Worm (Caenorhabditis elegans) whole organism, L3 larva: Measurements from ENCODE around the gene Y39B6A.3.

ENCODE experiments used
- R02D3.7 ChIP-seq: fragments of 150-350 bp; optimal IDR thresholded peaks from 2 replicates; lab custom pipeline; 2014; ENCODE audit warnings: missing biosample characterization, missing genetic modification characterization
- ZK546.5 ChIP-seq: sonication (generic microtip); optimal IDR thresholded peaks from 2 replicates; lab custom pipeline; 2017; ENCODE audit warnings: missing biosample characterization, missing genetic modification characterization
- aly-2 ChIP-seq: fragments of 150-350 bp; optimal IDR thresholded peaks from 2 replicates; lab custom pipeline; 2014; ENCODE audit warnings: missing biosample characterization, missing genetic modification characterization
- ama-1 ChIP-seq: fragments of 150-350 bp; optimal IDR thresholded peaks from 2 replicates; lab custom pipeline; 2018
- ceh-28 ChIP-seq: fragments of 150-350 bp; optimal IDR thresholded peaks from 2 replicates; lab custom pipeline; 2014; ENCODE audit warnings: missing biosample characterization, missing genetic modification reagents, missing genetic modification characterization
- ceh-82 ChIP-seq: fragments of 150-350 bp; optimal IDR thresholded peaks from 2 replicates; lab custom pipeline; 2014; ENCODE audit warnings: missing biosample characterization, missing genetic modification characterization
- ceh-9 ChIP-seq: sonication (generic microtip); optimal IDR thresholded peaks from 2 replicates; lab custom pipeline; 2018; ENCODE audit warnings: missing biosample characterization, missing genetic modification characterization
- egl-27 ChIP-seq: sonication (generic microtip); optimal IDR thresholded peaks from 4 replicates; lab custom pipeline; 2017; ENCODE audit warnings: missing biosample characterization, missing genetic modification reagents, missing genetic modification characterization
- egl-5 ChIP-seq: fragments of 150-350 bp; optimal IDR thresholded peaks from 2 replicates; lab custom pipeline; 2017; ENCODE audit warnings: missing biosample characterization, missing genetic modification reagents, missing genetic modification characterization, inconsistent platforms
- elt-1 ChIP-seq: fragments of 150-350 bp; optimal IDR thresholded peaks from 2 replicates; lab custom pipeline; 2014; ENCODE audit warnings: missing biosample characterization, missing genetic modification characterization
- elt-2 ChIP-seq: sonication (generic microtip); optimal IDR thresholded peaks from 2 replicates; lab custom pipeline; 2016; ENCODE audit warnings: missing genetic modification reagents, mild to moderate bottlenecking, missing genetic modification characterization, missing compliant biosample characterization
- elt-3 ChIP-seq, 3 experiments: fragments of 150-350 bp in 1 of 3; sonication (generic microtip) in 2 of 3; optimal IDR thresholded peaks; 2 replicates in 2 of 3; 4 replicates in 1 of 3; lab custom pipeline; 2014 to 2017; ENCODE audit warnings: missing biosample characterization in 3 of 3, missing genetic modification characterization in 3 of 3
- eor-1 ChIP-seq, 2 experiments: fragments of 150-350 bp; optimal IDR thresholded peaks; 2 replicates each; lab custom pipeline; 2014 to 2018; ENCODE audit warnings: missing biosample characterization in 2 of 2, missing genetic modification characterization in 2 of 2
- fkh-10 ChIP-seq: sonication (generic microtip); optimal IDR thresholded peaks from 2 replicates; lab custom pipeline; 2017; ENCODE audit warnings: missing biosample characterization, missing genetic modification reagents, missing genetic modification characterization
- fos-1 ChIP-seq: fragments of 150-350 bp; optimal IDR thresholded peaks from 2 replicates; lab custom pipeline; 2014; ENCODE audit warnings: missing biosample characterization, missing genetic modification characterization
- hmg-11 ChIP-seq: sonication (generic microtip); optimal IDR thresholded peaks from 2 replicates; lab custom pipeline; 2016; ENCODE audit warnings: missing genetic modification characterization, missing compliant biosample characterization
- lin-15B ChIP-seq: fragments of 150-350 bp; optimal IDR thresholded peaks from 2 replicates; lab custom pipeline; 2014; ENCODE audit warnings: missing biosample characterization, missing genetic modification characterization
- lsy-12 ChIP-seq: sonication (generic microtip); optimal IDR thresholded peaks from 2 replicates; lab custom pipeline; 2016; ENCODE audit warnings: mild to moderate bottlenecking, missing genetic modification characterization, missing compliant biosample characterization
- mdl-1 ChIP-seq: fragments of 150-350 bp; optimal IDR thresholded peaks from 2 replicates; lab custom pipeline; 2014; ENCODE audit warnings: missing biosample characterization, missing genetic modification characterization
- mml-1 ChIP-seq: fragments of 150-350 bp; sonication (generic microtip); optimal IDR thresholded peaks from 3 replicates; lab custom pipeline; 2014; ENCODE audit warnings: missing biosample characterization, missing genetic modification characterization
- nfya-1 ChIP-seq: sonication (generic microtip); optimal IDR thresholded peaks from 2 replicates; lab custom pipeline; 2017; ENCODE audit warnings: missing genetic modification characterization, mild to moderate bottlenecking, missing compliant biosample characterization, antibody characterized with exemption, moderate library complexity; ENCODE audit not compliant: insufficient read depth
- nhr-12 ChIP-seq: fragments of 150-350 bp; optimal IDR thresholded peaks from 2 replicates; lab custom pipeline; 2014; ENCODE audit warnings: missing biosample characterization, missing genetic modification characterization
- nhr-23 ChIP-seq: fragments of 150-350 bp; optimal IDR thresholded peaks from 2 replicates; lab custom pipeline; 2014; ENCODE audit warnings: missing biosample characterization, missing genetic modification reagents, missing genetic modification characterization
- nhr-28 ChIP-seq: fragments of 150-350 bp; optimal IDR thresholded peaks from 2 replicates; lab custom pipeline; 2014; ENCODE audit warnings: missing biosample characterization, missing genetic modification characterization
- nhr-43 ChIP-seq: sonication (generic microtip); optimal IDR thresholded peaks from 2 replicates; lab custom pipeline; 2016; ENCODE audit warnings: mild to moderate bottlenecking, missing genetic modification characterization, missing compliant biosample characterization; ENCODE audit not compliant: poor library complexity, severe bottlenecking
- nhr-67 ChIP-seq: fragments of 150-350 bp; optimal IDR thresholded peaks from 2 replicates; lab custom pipeline; 2014; ENCODE audit warnings: missing biosample characterization, missing genetic modification characterization
- nhr-76 ChIP-seq: fragments of 150-350 bp; sonication (generic microtip); optimal IDR thresholded peaks from 5 replicates; lab custom pipeline; 2014; ENCODE audit warnings: missing biosample characterization, missing genetic modification characterization
- nhr-77 ChIP-seq: fragments of 150-350 bp; optimal IDR thresholded peaks from 2 replicates; lab custom pipeline; 2014; ENCODE audit warnings: missing biosample characterization, missing genetic modification characterization
- pha-4 ChIP-seq: fragments of 150-350 bp; optimal IDR thresholded peaks from 2 replicates; lab custom pipeline; 2014; ENCODE audit warnings: missing biosample characterization, missing genetic modification reagents, missing genetic modification characterization
- sea-2 ChIP-seq: fragments of 150-350 bp; sonication (generic microtip); optimal IDR thresholded peaks from 4 replicates; lab custom pipeline; 2014; ENCODE audit warnings: missing biosample characterization, missing genetic modification reagents, missing genetic modification characterization
- snpc-4 ChIP-seq: fragments of 150-350 bp; optimal IDR thresholded peaks from 2 replicates; lab custom pipeline; 2014; ENCODE audit warnings: missing biosample characterization, missing genetic modification characterization
- unc-39 ChIP-seq: sonication (generic microtip); optimal IDR thresholded peaks from 4 replicates; lab custom pipeline; 2017; ENCODE audit warnings: missing biosample characterization, missing genetic modification characterization
- unc-62 ChIP-seq: fragments of 150-350 bp; sonication (generic microtip); optimal IDR thresholded peaks from 4 replicates; lab custom pipeline; 2014; ENCODE audit warnings: missing biosample characterization, missing genetic modification reagents, missing genetic modification characterization
- zag-1 ChIP-seq: fragments of 150-350 bp; optimal IDR thresholded peaks from 2 replicates; lab custom pipeline; 2014; ENCODE audit warnings: missing biosample characterization, missing genetic modification characterization
- ztf-4 ChIP-seq: fragments of 150-350 bp; optimal IDR thresholded peaks from 2 replicates; lab custom pipeline; 2014; ENCODE audit warnings: missing biosample characterization, missing genetic modification characterization

Gene Y39B6A.3

ce11 chrV:19158664-19159063 is 31.1 kb downstream of the Y39B6A.3 start, which contains the start of gene Y39B6A.5 (continued):
- TF ChIP-seq nhr-76 (tag; lab: Kevin White, UChicago) = no peak
- TF ChIP-seq mdl-1 (tag; lab: Kevin White, UChicago) = no peak
- no peak for TF ChIP-seq aly-2 (tag; lab: Kevin White, UChicago)
- no peak for TF ChIP-seq nhr-67 (tag; lab: Kevin White, UChicago)
- TF ChIP-seq fkh-10 (GFP tag; lab: Kevin White, UChicago) = no peak
- no peak for TF ChIP-seq ZK546.5 (tag; lab: Kevin White, UChicago)
- peak; percentile 2 for TF ChIP-seq lin-15B
- peak; percentile 100 for TF ChIP-seq pha-4 (tag; lab: Kevin White, UChicago)
- no peak for TF ChIP-seq ceh-9 (tag; lab: Kevin White, UChicago)
- TF ChIP-seq nhr-28 = no peak

ce11 chrV:19153806-19154205 is 36.0 kb downstream of the Y39B6A.3 start, which contains the start of gene tsp-13:
Gene tsp-13 (plus strand): TSS chrV:19154106.
- TF ChIP-seq nhr-12 (tag; lab: Kevin White, UChicago) (no peak), mdl-1 (tag; lab: Kevin White, UChicago) (no peak), ceh-28 (tag; lab: Kevin White, UChicago) (no peak), hmg-11 (tag; lab: Kevin White, UChicago) (no peak)

ce11 chrV:19153244-19153643 is 36.6 kb downstream of the Y39B6A.3 start:
- TF ChIP-seq ztf-4 (tag; lab: Kevin White, UChicago) = no peak
- peak; percentile 46 for TF ChIP-seq pha-4 (tag; lab: Kevin White, UChicago)

ce11 chrV:19152328-19152727 is 37.5 kb downstream of the Y39B6A.3 start, which contains the start of gene Y39B6A.69:
Gene Y39B6A.69 (minus strand): TSS chrV:19152428.
- TF ChIP-seq nhr-77 (no peak), hmg-11 (tag; lab: Kevin White, UChicago) (no peak), zag-1 (tag; lab: Kevin White, UChicago) (no peak), egl-27 (no peak), eor-1 (tag; optimal IDR thresholded peaks at IDR 0.05; lab: Kevin White, UChicago) (no peak), nhr-28 (no peak), fos-1 (tag; lab: Kevin White, UChicago) (no peak)

ce11 chrV:19149057-19149456 is 40.8 kb downstream of the Y39B6A.3 start, which contains the start of gene Y39B6A.7:
Gene Y39B6A.7 (minus strand): TSS chrV:19149157.
- no peak for TF ChIP-seq nhr-12 (tag; lab: Kevin White, UChicago)
- no peak for TF ChIP-seq unc-39 (tag; lab: Kevin White, UChicago)
- no peak for TF ChIP-seq ceh-28 (tag; lab: Kevin White, UChicago)
- no peak for TF ChIP-seq lsy-12 (tag; lab: Kevin White, UChicago)
- no peak for TF ChIP-seq nhr-77
- TF ChIP-seq elt-3 (tag; optimal IDR thresholded peaks at IDR 0.05; lab: Kevin White, UChicago) = no peak
- no peak for TF ChIP-seq ceh-9 (tag; lab: Kevin White, UChicago)
- no peak for TF ChIP-seq ama-1
- TF ChIP-seq nhr-67 (tag; lab: Kevin White, UChicago) = no peak
- TF ChIP-seq mml-1 (tag; lab: Kevin White, UChicago) = no peak
- TF ChIP-seq, all 47 proteins: peak for 0

DNA sequence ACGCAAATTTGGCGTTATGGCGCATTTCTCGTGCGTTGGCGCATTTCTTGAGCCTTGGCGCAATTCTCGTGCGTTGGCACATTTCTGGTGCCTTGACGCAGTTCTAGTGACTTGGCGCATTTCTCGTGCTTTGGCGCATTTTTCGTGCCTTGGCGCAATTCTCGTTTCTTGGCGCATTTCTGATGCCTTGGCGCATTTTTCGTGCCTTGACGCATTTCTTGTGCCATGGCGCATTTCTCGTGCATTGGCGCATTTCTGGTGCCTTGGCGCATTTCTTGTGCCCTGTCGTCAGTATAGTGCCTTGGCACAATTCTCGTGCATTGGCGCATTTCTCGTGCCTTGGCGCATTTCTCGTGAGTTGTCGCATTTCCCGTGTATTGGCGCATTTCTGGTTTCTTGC is 41.5 kb downstream of the Y39B6A.3 start:
- TF ChIP-seq elt-1 (tag; lab: Kevin White, UChicago) = no peak
- no peak for TF ChIP-seq ceh-82 (tag; lab: Kevin White, UChicago)
- no peak for TF ChIP-seq ZK546.5 (tag; lab: Kevin White, UChicago)
- TF ChIP-seq mml-1 (tag; lab: Kevin White, UChicago) = no peak
- no peak for TF ChIP-seq lsy-12 (tag; lab: Kevin White, UChicago)
- TF ChIP-seq nhr-23 (tag; lab: Kevin White, UChicago) = no peak
- TF ChIP-seq ceh-28 (tag; lab: Kevin White, UChicago) = no peak

- TF ChIP-seq nhr-67 (tag; lab: Kevin White, UChicago) = no peak
- peak; percentile 52 for TF ChIP-seq hmg-11 (tag; lab: Kevin White, UChicago)
- no peak for TF ChIP-seq nhr-23 (tag; lab: Kevin White, UChicago)
Observed at ce11 chrV:19142595-19142994, 47.2 kb downstream of the Y39B6A.3 start.

- TF ChIP-seq ceh-9 (tag; lab: Kevin White, UChicago) (no peak), snpc-4 (tag; lab: Kevin White, UChicago) (no peak), sea-2 (GFP tag; lab: Kevin White, UChicago) (no peak), mdl-1 (tag; lab: Kevin White, UChicago) (no peak), nhr-43 (no peak), mml-1 (tag; lab: Kevin White, UChicago) (no peak), ZK546.5 (tag; lab: Kevin White, UChicago) (no peak), ama-1 (no peak), unc-39 (tag; lab: Kevin White, UChicago) (no peak), egl-27 (no peak), egl-5 (tag; lab: Kevin White, UChicago) (no peak), pha-4 (tag; lab: Kevin White, UChicago) (no peak), nhr-67 (tag; lab: Kevin White, UChicago) (no peak), unc-62 (GFP tag; lab: Kevin White, UChicago) (no peak), eor-1 (tag; optimal IDR thresholded peaks at IDR 0.05; lab: Kevin White, UChicago) (no peak), R02D3.7 (tag; lab: Kevin White, UChicago) (no peak), ceh-28 (tag; lab: Kevin White, UChicago) (no peak), elt-2 (tag; lab: Kevin White, UChicago) (no peak), nfya-1 (no peak), aly-2 (tag; lab: Kevin White, UChicago) (no peak)
Observed at ce11 chrV:19140495-19140894, 49.3 kb downstream of the Y39B6A.3 start, which contains the start of gene cpg-23. Gene cpg-23 (plus strand): TSS chrV:19140795.
